Fruit fly (Drosophila melanogaster) whole organism, pupa: Measurements from ENCODE around the gene CG5986.

ENCODE experiments used
- CG10348 ChIP-seq: fragments of 200-800 bp; sonication (Bioruptor generic); IDR thresholded peaks from 2 replicates; pipeline ENCODE4 v1.3.6; 2022; ENCODE audit warnings: missing biosample characterization, missing genetic modification characterization
- CG12605 ChIP-seq: fragments of 200-800 bp; sonication (Bioruptor generic); IDR thresholded peaks from 2 replicates; pipeline ENCODE4 v1.3.6; 2022; ENCODE audit warnings: missing biosample characterization, missing genetic modification characterization
- CG13204 ChIP-seq: fragments of 200-800 bp; sonication (Bioruptor generic); optimal IDR thresholded peaks from 2 replicates; lab custom pipeline; 2018; ENCODE audit warnings: missing biosample characterization, mild to moderate bottlenecking, missing genetic modification characterization, moderate library complexity
- CG14655 ChIP-seq: fragments of 200-800 bp; sonication (Bioruptor generic); optimal IDR thresholded peaks from 3 replicates; lab custom pipeline; 2017; ENCODE audit warnings: mild to moderate bottlenecking, missing biosample characterization, missing genetic modification reagents, missing genetic modification characterization
- CG15710 ChIP-seq: fragments of 200-800 bp; sonication (Bioruptor generic); optimal IDR thresholded peaks from 2 replicates; lab custom pipeline; 2018; ENCODE audit warnings: missing biosample characterization, mild to moderate bottlenecking, missing genetic modification characterization, moderate library complexity
- CG17806 ChIP-seq: fragments of 200-800 bp; sonication (Bioruptor generic); optimal IDR thresholded peaks from 2 replicates; lab custom pipeline; 2018; ENCODE audit warnings: missing biosample characterization, mild to moderate bottlenecking, missing genetic modification characterization, moderate library complexity
- CG32121 ChIP-seq: fragments of 200-800 bp; sonication (Bioruptor generic); IDR thresholded peaks from 2 replicates; pipeline ENCODE4 v1.3.6; 2022; ENCODE audit warnings: missing biosample characterization, missing genetic modification characterization
- CG34367 ChIP-seq: fragments of 200-800 bp; sonication (Bioruptor generic); optimal IDR thresholded peaks from 2 replicates; lab custom pipeline; 2018; ENCODE audit warnings: missing biosample characterization, mild to moderate bottlenecking, missing genetic modification characterization
- CG4496 ChIP-seq: fragments of 200-800 bp; sonication (Bioruptor generic); IDR thresholded peaks from 3 replicates; pipeline ENCODE4 v1.3.6; 2022; ENCODE audit warnings: missing biosample characterization, missing genetic modification characterization
- CG8159 ChIP-seq: fragments of 200-800 bp; sonication (Bioruptor generic); optimal IDR thresholded peaks from 3 replicates; lab custom pipeline; 2018; ENCODE audit warnings: missing biosample characterization, mild to moderate bottlenecking, missing genetic modification characterization, moderate library complexity
- CG8301 ChIP-seq: fragments of 200-800 bp; sonication (Bioruptor generic); optimal IDR thresholded peaks from 2 replicates; lab custom pipeline; 2018; ENCODE audit warnings: missing biosample characterization, mild to moderate bottlenecking, missing genetic modification characterization
- CG9948 ChIP-seq: fragments of 200-800 bp; sonication (Bioruptor generic); optimal IDR thresholded peaks from 2 replicates; lab custom pipeline; 2018; ENCODE audit warnings: missing biosample characterization, mild to moderate bottlenecking, missing genetic modification characterization, moderate library complexity
- D1 ChIP-seq: fragments of 200-800 bp; sonication (Bioruptor generic); optimal IDR thresholded peaks from 2 replicates; lab custom pipeline; 2018; ENCODE audit warnings: missing biosample characterization, mild to moderate bottlenecking, missing genetic modification characterization, moderate library complexity
- EcR ChIP-seq: fragments of 200-800 bp; sonication (Bioruptor generic); optimal IDR thresholded peaks from 3 replicates; lab custom pipeline; 2019; ENCODE audit warnings: missing biosample characterization, missing genetic modification characterization, mild to moderate bottlenecking, moderate library complexity, missing genetic modification reagents
- Ets98B ChIP-seq: fragments of 200-800 bp; sonication (Bioruptor generic); IDR thresholded peaks from 2 replicates; pipeline ENCODE4 v1.3.6; 2022; ENCODE audit warnings: missing biosample characterization, missing genetic modification characterization
- Pif1A ChIP-seq: fragments of 200-800 bp; sonication (Bioruptor generic); optimal IDR thresholded peaks from 3 replicates; lab custom pipeline; 2016; ENCODE audit warnings: missing biosample characterization, missing genetic modification characterization
- Pif1B ChIP-seq: fragments of 200-800 bp; sonication (Bioruptor generic); optimal IDR thresholded peaks from 3 replicates; lab custom pipeline; 2016; ENCODE audit warnings: missing biosample characterization, missing genetic modification characterization
- Snoo ChIP-seq: fragments of 200-800 bp; sonication (Bioruptor generic); optimal IDR thresholded peaks from 3 replicates; lab custom pipeline; 2017; ENCODE audit warnings: missing biosample characterization, mild to moderate bottlenecking, missing genetic modification characterization, inconsistent platforms
- fd96Ca ChIP-seq: fragments of 200-800 bp; sonication (Bioruptor generic); IDR thresholded peaks from 3 replicates; pipeline ENCODE4 v1.3.6; 2022; ENCODE audit warnings: missing biosample characterization, missing genetic modification characterization
- gl ChIP-seq: fragments of 200-800 bp; sonication (Bioruptor generic); optimal IDR thresholded peaks from 2 replicates; lab custom pipeline; 2018; ENCODE audit warnings: missing biosample characterization, mild to moderate bottlenecking, missing genetic modification characterization
- rn ChIP-seq: fragments of 200-800 bp; sonication (Bioruptor generic); IDR thresholded peaks from 2 replicates; pipeline ENCODE4 v1.3.6; 2022; ENCODE audit warnings: missing biosample characterization, missing genetic modification characterization

CG5986 gene

DNA sequence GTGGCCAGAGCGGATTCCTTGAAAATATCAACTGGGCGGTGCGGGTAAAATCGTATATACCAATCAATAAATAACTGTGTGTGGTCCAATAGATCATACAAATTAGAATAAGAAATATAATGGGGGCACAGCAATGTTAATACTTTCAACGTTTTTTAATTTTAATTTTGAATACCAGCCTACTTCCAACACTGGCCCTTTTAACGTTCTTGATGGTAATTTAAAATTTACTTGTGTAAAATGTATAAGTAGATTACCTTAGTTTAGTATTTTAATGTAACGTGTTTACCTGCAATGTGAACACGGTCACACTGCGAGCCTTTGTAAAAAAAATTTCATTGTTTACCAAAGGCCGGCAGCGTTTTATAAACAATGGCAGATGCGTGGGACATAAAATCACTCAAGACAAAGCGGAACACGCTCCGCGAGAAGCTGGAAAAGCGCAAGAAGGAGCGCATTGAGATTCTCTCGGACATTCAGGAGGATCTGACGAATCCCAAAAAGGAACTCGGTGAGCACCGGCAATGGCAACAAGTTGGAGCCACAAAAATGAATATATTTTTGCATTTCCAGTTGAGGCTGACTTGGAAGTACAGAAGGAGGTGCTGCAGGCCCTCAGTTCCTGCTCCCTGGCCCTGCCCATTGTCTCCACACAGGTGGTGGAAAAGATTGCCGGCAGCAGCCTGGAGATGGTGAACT is 15.6 kb upstream of the CG5986 start, which contains the start of the genes KrT95D and Mettl3:
Gene KrT95D, minus strand, starts transcription at position 3 of the 699 bp plus-strand sequence.
Gene Mettl3, plus strand, starts transcription at position 333 of the 699 bp plus-strand sequence.
- TF ChIP-seq Pif1B (GFP tag; lab: Kevin White, UChicago), result no peak

DNA sequence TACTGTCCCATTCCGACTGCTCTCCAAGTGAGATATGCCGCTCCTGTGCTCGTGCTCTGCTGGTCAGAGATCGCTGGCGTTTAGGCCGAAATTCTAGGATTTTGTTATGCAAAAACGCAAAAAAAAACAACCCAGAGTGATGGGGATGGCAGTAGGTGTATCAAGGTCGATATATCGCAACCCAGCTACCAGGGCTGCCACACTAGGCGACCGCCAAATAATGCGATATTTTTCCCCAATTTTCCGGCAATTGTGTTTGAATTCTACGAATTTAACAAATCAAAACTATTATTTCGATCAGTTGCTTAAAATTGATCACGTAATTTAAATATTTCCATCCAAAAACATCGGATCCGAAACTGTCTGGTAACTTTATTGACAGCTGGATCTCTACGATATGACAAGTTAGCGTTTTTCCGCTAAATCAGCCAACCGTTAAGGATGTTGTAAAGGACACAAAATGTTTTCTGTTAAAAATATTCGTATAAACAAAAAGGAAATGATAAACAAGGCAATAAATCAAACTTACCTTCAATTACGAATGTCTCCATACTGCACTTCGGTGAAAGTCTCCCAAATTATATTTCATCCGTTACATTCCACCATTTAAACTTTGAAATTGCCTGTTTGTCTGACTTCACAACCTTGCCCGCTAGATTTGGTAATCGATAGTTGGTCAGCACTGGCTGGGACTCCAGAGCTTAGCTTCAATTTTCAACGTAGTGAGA is 9.9 kb upstream of the CG5986 start, which contains the start of gene spas:
Gene spas, plus strand, starts transcription at position 678 of the 728 bp plus-strand sequence.
- TF ChIP-seq CG14655 (GFP tag; lab: Kevin White, UChicago), result no peak
- TF ChIP-seq CG32121 (GFP tag; lab: Robert Waterston, UW), result peak; percentile 78
- peak; percentile 71 for TF ChIP-seq CG15710 (tag; lab: Kevin White, UChicago)
- peak; percentile 34; the same call in 1 of the 2 replicates for TF ChIP-seq CG10348 (GFP tag; lab: Robert Waterston, UW)
- TF ChIP-seq CG8301 (tag; lab: Kevin White, UChicago), result peak; percentile 38
- peak; percentile 72 for TF ChIP-seq Ets98B
- TF ChIP-seq CG17806 (tag; lab: Kevin White, UChicago), result peak; percentile 60
- peak; percentile 49 for TF ChIP-seq CG34367
- peak; percentile 39 for TF ChIP-seq Snoo
- peak; percentile 57 for TF ChIP-seq CG8159 (tag; lab: Kevin White, UChicago)
- peak; percentile 86 for TF ChIP-seq fd96Ca (GFP tag; lab: Robert Waterston, UW)
- no peak for TF ChIP-seq gl (tag; lab: Kevin White, UChicago)
- peak; percentile 57 for TF ChIP-seq CG9948 (tag; lab: Kevin White, UChicago)
- TF ChIP-seq CG13204 (GFP tag; lab: Kevin White, UChicago), result no peak
- no peak for TF ChIP-seq D1 (tag; lab: Kevin White, UChicago)
- TF ChIP-seq CG4496 (GFP tag; lab: Robert Waterston, UW), result peak; percentile 73
- no peak for TF ChIP-seq Pif1A
- no peak for TF ChIP-seq CG12605 (GFP tag; lab: Robert Waterston, UW)
- TF ChIP-seq, all 21 proteins: peak for 12

DNA sequence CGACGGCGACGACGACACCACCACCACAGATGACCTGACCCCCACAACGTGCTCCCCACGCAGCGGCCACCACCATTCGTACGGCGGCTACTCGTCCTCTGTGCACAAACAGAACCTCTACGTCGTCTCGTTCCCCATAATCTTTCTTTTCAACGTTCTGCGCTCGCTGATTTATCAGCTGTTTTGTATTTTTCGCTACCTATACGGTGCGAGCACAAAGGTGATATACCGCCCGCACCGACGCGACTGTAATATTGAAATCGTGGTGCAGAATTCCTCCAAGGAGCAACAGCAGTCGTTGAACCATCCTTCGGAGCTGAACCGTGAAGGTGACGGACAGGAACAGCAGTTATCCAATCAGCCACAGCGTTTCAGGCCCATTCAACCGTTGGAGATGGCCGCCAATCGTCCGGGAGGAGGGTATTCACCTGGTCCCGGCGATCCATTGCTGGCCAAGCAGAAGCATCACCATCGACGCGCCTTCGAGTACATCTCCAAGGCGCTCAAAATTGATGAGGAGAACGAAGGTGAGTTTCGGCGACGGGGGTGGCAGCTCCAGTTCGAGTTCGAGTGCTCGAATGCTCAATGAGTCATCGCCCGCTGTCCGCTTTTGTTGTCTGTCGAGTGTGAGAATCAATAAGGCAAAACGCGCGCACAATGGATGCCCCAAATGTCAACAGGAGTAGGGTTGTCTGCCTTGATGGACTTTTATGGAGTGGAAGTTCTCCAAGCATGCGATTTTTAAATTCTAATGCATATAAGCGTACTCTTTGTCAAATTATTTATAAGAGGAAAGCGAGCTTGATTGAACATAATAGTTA is 8.6 kb upstream of the CG5986 start, which contains the start of gene Miro:
Gene Miro, minus strand, starts transcription at position 112 of the 821 bp plus-strand sequence.
- no peak for TF ChIP-seq fd96Ca (GFP tag; lab: Robert Waterston, UW)
- no peak for TF ChIP-seq CG4496 (GFP tag; lab: Robert Waterston, UW)
- TF ChIP-seq CG9948 (tag; lab: Kevin White, UChicago), result no peak
- no peak for TF ChIP-seq rn (GFP tag; lab: Robert Waterston, UW)
- peak; percentile 34 for TF ChIP-seq Snoo
- TF ChIP-seq EcR (GFP tag; lab: Kevin White, UChicago), result peak; percentile 86
- no peak for TF ChIP-seq CG15710 (tag; lab: Kevin White, UChicago)
- TF ChIP-seq Pif1B (GFP tag; lab: Kevin White, UChicago), result no peak
- TF ChIP-seq CG12605 (GFP tag; lab: Robert Waterston, UW), result no peak
- TF ChIP-seq gl (tag; lab: Kevin White, UChicago), result peak; percentile 32
- no peak for TF ChIP-seq Ets98B
- peak; percentile 51 for TF ChIP-seq CG13204 (GFP tag; lab: Kevin White, UChicago)
- TF ChIP-seq D1 (tag; lab: Kevin White, UChicago), result no peak
- no peak for TF ChIP-seq CG17806 (tag; lab: Kevin White, UChicago)

DNA sequence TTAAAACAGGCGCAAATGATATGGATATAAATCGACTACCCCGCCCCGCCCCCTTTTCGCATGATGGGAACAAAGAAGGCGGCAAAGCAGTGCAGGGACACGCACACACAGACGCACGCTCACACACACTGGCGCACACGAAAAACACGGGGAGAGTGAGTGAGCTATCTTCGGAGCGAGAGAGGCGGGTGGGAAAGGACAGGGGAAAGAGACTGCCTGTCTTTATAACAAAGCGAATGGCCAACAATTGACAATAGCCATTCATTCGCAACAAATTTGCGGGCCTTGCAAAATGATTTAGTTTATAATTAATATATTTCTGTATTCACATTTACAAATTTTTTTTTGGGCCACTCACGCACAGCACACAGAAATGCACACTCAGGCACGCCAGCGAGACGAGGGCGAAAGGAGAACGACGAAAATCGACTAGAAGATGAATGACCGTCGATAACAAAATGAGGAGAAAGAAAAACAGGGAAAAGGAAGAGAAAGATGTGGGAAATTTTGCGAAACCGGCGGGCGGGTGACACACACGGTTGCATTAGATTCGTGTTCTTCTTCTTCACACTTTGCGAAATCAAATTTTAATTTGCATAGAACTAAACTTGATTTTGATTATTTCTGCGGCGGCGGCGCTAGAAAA is 887 bp upstream of the CG5986 start:
- TF ChIP-seq EcR (GFP tag; lab: Kevin White, UChicago) (peak; percentile 77), gl (tag; lab: Kevin White, UChicago) (no peak), CG8301 (tag; lab: Kevin White, UChicago) (no peak), Pif1B (GFP tag; lab: Kevin White, UChicago) (peak; percentile 1), fd96Ca (GFP tag; lab: Robert Waterston, UW) (peak; percentile 24; the same call in 1 of the 3 replicates), Pif1A (peak; percentile 16), D1 (tag; lab: Kevin White, UChicago) (no peak), CG34367 (no peak), CG13204 (GFP tag; lab: Kevin White, UChicago) (peak; percentile 13), CG15710 (tag; lab: Kevin White, UChicago) (no peak), CG32121 (GFP tag; lab: Robert Waterston, UW) (no peak), CG4496 (GFP tag; lab: Robert Waterston, UW) (no peak), CG12605 (GFP tag; lab: Robert Waterston, UW) (no peak), CG10348 (GFP tag; lab: Robert Waterston, UW) (no peak), Ets98B (peak; percentile 33), CG8159 (tag; lab: Kevin White, UChicago) (no peak), CG14655 (GFP tag; lab: Kevin White, UChicago) (no peak)
